Worm (Caenorhabditis elegans) whole organism, young adult: Measurements from ENCODE around the gene sel-13.

Experiments used
- B0261.1 ChIP-seq: sonication (generic microtip); optimal IDR thresholded peaks from 2 replicates; lab custom pipeline; 2016; ENCODE audit warnings: mild to moderate bottlenecking, missing genetic modification characterization, moderate library complexity, missing compliant biosample characterization
- D2030.7 ChIP-seq: fragments of 200-800 bp; sonication (Bioruptor generic); IDR thresholded peaks from 2 replicates; pipeline ENCODE4 v1.3.6; 2022; ENCODE audit warnings: missing genetic modification reagents, missing genetic modification characterization, missing compliant biosample characterization
- F22D6.2 ChIP-seq: sonication (generic microtip); optimal IDR thresholded peaks from 2 replicates; lab custom pipeline; 2016; ENCODE audit warnings: mild to moderate bottlenecking, missing genetic modification characterization, missing compliant biosample characterization
- F33H1.4 ChIP-seq: fragments of 200-800 bp; sonication (Bioruptor generic); IDR thresholded peaks from 2 replicates; pipeline ENCODE4 v1.3.6; 2022; ENCODE audit warnings: missing genetic modification reagents, missing genetic modification characterization, missing compliant biosample characterization
- F57A8.1 ChIP-seq: fragments of 200-800 bp; sonication (Bioruptor generic); optimal IDR thresholded peaks from 2 replicates; lab custom pipeline; 2018; ENCODE audit warnings: mild to moderate bottlenecking, missing genetic modification characterization, moderate library complexity, missing compliant biosample characterization
- F57C9.4 ChIP-seq: sonication (generic microtip); optimal IDR thresholded peaks from 2 replicates; lab custom pipeline; 2017; ENCODE audit warnings: mild to moderate bottlenecking, missing genetic modification characterization, missing compliant biosample characterization
- Y79H2A.3 ChIP-seq: fragments of 200-800 bp; sonication (Bioruptor generic); conservative IDR thresholded peaks from 2 replicates; pipeline ENCODE4 v1.3.6; 2022; ENCODE audit warnings: missing genetic modification reagents, missing genetic modification characterization, missing compliant biosample characterization
- akir-1 ChIP-seq: fragments of 200-800 bp; sonication (Bioruptor generic); optimal IDR thresholded peaks from 2 replicates; lab custom pipeline; 2018; ENCODE audit warnings: mild to moderate bottlenecking, missing genetic modification characterization, moderate library complexity, missing compliant biosample characterization
- aptf-3 ChIP-seq: fragments of 200-800 bp; sonication (Bioruptor generic); IDR thresholded peaks from 2 replicates; pipeline ENCODE4 v1.3.6; 2022; ENCODE audit warnings: missing genetic modification characterization, missing compliant biosample characterization
- athp-1 ChIP-seq: sonication (generic microtip); optimal IDR thresholded peaks from 2 replicates; lab custom pipeline; 2017; ENCODE audit warnings: mild to moderate bottlenecking, missing genetic modification characterization, missing compliant biosample characterization
- attf-3 ChIP-seq: fragments of 200-800 bp; sonication (Bioruptor generic); conservative IDR thresholded peaks from 2 replicates; pipeline ENCODE4 v1.3.6; 2022; ENCODE audit warnings: missing genetic modification reagents, missing genetic modification characterization, missing compliant biosample characterization
- attf-5 ChIP-seq: fragments of 200-800 bp; sonication (Bioruptor generic); optimal IDR thresholded peaks from 2 replicates; lab custom pipeline; 2018; ENCODE audit warnings: mild to moderate bottlenecking, missing genetic modification characterization, missing compliant biosample characterization
- attf-6 ChIP-seq: fragments of 200-800 bp; sonication (Bioruptor generic); IDR thresholded peaks from 2 replicates; pipeline ENCODE4 v1.3.6; 2022; ENCODE audit warnings: missing genetic modification reagents, missing genetic modification characterization, missing compliant biosample characterization
- ccch-3 ChIP-seq: fragments of 200-800 bp; sonication (Bioruptor generic); optimal IDR thresholded peaks from 2 replicates; lab custom pipeline; 2018; ENCODE audit warnings: mild to moderate bottlenecking, missing genetic modification characterization, missing compliant biosample characterization
- ceh-58 ChIP-seq: fragments of 200-800 bp; sonication (Bioruptor generic); IDR thresholded peaks from 2 replicates; pipeline ENCODE4 v1.3.6; 2022; ENCODE audit warnings: missing genetic modification characterization, missing compliant biosample characterization
- ceh-79 ChIP-seq: sonication (generic microtip); optimal IDR thresholded peaks from 2 replicates; lab custom pipeline; 2017; ENCODE audit warnings: mild to moderate bottlenecking, missing genetic modification characterization, missing compliant biosample characterization
- efl-1 ChIP-seq: fragments of 150-350 bp; optimal IDR thresholded peaks from 2 replicates; lab custom pipeline; 2014; ENCODE audit warnings: missing biosample characterization, missing genetic modification reagents, missing genetic modification characterization
- ets-4 ChIP-seq: fragments of 200-800 bp; sonication (Bioruptor generic); optimal IDR thresholded peaks from 2 replicates; lab custom pipeline; 2018; ENCODE audit warnings: mild to moderate bottlenecking, missing genetic modification characterization, missing compliant biosample characterization
- fkh-3 ChIP-seq: sonication (generic microtip); optimal IDR thresholded peaks from 2 replicates; lab custom pipeline; 2016; ENCODE audit warnings: mild to moderate bottlenecking, missing genetic modification characterization, missing compliant biosample characterization
- gei-17 ChIP-seq: fragments of 200-800 bp; sonication (Bioruptor generic); optimal IDR thresholded peaks from 2 replicates; lab custom pipeline; 2018; ENCODE audit warnings: mild to moderate bottlenecking, missing genetic modification characterization, missing compliant biosample characterization
- hlh-12 ChIP-seq: sonication (generic microtip); optimal IDR thresholded peaks from 2 replicates; lab custom pipeline; 2016; ENCODE audit warnings: missing genetic modification characterization, missing compliant biosample characterization
- hlh-26 ChIP-seq: fragments of 200-800 bp; sonication (Bioruptor generic); conservative IDR thresholded peaks from 2 replicates; pipeline ENCODE4 v1.3.6; 2022; ENCODE audit warnings: missing genetic modification reagents, missing genetic modification characterization, missing compliant biosample characterization
- hmg-20 ChIP-seq: fragments of 200-800 bp; sonication (Bioruptor generic); IDR thresholded peaks from 2 replicates; pipeline ENCODE4 v1.3.6; 2022; ENCODE audit warnings: missing genetic modification reagents, missing genetic modification characterization, missing compliant biosample characterization
- hsf-1 ChIP-seq: fragments of 200-800 bp; sonication (Bioruptor generic); IDR thresholded peaks from 2 replicates; pipeline ENCODE4 v1.3.6; 2022; ENCODE audit warnings: missing genetic modification reagents, missing genetic modification characterization, missing compliant biosample characterization
- lag-1 ChIP-seq: fragments of 200-800 bp; sonication (Bioruptor generic); IDR thresholded peaks from 2 replicates; pipeline ENCODE4 v1.3.6; 2022; ENCODE audit warnings: missing genetic modification reagents, missing genetic modification characterization, missing compliant biosample characterization
- lin-26 ChIP-seq: fragments of 200-800 bp; sonication (Bioruptor generic); IDR thresholded peaks from 2 replicates; pipeline ENCODE4 v1.3.6; 2022; ENCODE audit warnings: missing genetic modification reagents, missing genetic modification characterization, missing compliant biosample characterization
- lsl-1 ChIP-seq: fragments of 200-800 bp; sonication (Bioruptor generic); optimal IDR thresholded peaks from 2 replicates; lab custom pipeline; 2018; ENCODE audit warnings: mild to moderate bottlenecking, missing genetic modification characterization, moderate library complexity, missing compliant biosample characterization
- madf-10 ChIP-seq: sonication (generic microtip); optimal IDR thresholded peaks from 2 replicates; lab custom pipeline; 2016; ENCODE audit warnings: mild to moderate bottlenecking, missing genetic modification characterization, missing compliant biosample characterization
- madf-6 ChIP-seq: fragments of 200-800 bp; sonication (Bioruptor generic); IDR thresholded peaks from 2 replicates; pipeline ENCODE4 v1.3.6; 2022; ENCODE audit warnings: missing genetic modification reagents, missing genetic modification characterization, missing compliant biosample characterization
- mcd-1 ChIP-seq: fragments of 200-800 bp; sonication (Bioruptor generic); IDR thresholded peaks from 2 replicates; pipeline ENCODE4 v1.3.6; 2022; ENCODE audit warnings: missing genetic modification reagents, missing genetic modification characterization, missing compliant biosample characterization
- mes-4 ChIP-seq: sonication (generic microtip); optimal IDR thresholded peaks from 2 replicates; lab custom pipeline; 2016; ENCODE audit warnings: missing genotype, missing genetic modification characterization, missing compliant biosample characterization
- nhr-120 ChIP-seq: fragments of 200-800 bp; sonication (Bioruptor generic); IDR thresholded peaks from 2 replicates; pipeline ENCODE4 v1.3.6; 2022; ENCODE audit warnings: missing genetic modification characterization, missing compliant biosample characterization
- repo-1 ChIP-seq: sonication (generic microtip); optimal IDR thresholded peaks from 2 replicates; lab custom pipeline; 2017; ENCODE audit warnings: mild to moderate bottlenecking, missing genetic modification characterization, missing compliant biosample characterization
- sdz-38 ChIP-seq: sonication (generic microtip); optimal IDR thresholded peaks from 2 replicates; lab custom pipeline; 2016; ENCODE audit warnings: missing genotype, missing genetic modification characterization, missing compliant biosample characterization
- snpc-1.1 ChIP-seq: sonication (generic microtip); optimal IDR thresholded peaks from 2 replicates; lab custom pipeline; 2017; ENCODE audit warnings: missing genetic modification characterization, mild to moderate bottlenecking, missing compliant biosample characterization, antibody characterized with exemption, moderate library complexity, missing genotype, missing genetic modification reagents; ENCODE audit not compliant: insufficient read depth
- sptf-2 ChIP-seq: fragments of 200-800 bp; sonication (Bioruptor generic); optimal IDR thresholded peaks from 2 replicates; lab custom pipeline; 2018; ENCODE audit warnings: mild to moderate bottlenecking, missing genetic modification characterization, missing compliant biosample characterization
- unc-62 ChIP-seq: fragments of 150-350 bp; optimal IDR thresholded peaks from 2 replicates; lab custom pipeline; 2014; ENCODE audit warnings: missing biosample characterization, missing genetic modification reagents, missing genetic modification characterization
- ztf-25 ChIP-seq: fragments of 200-800 bp; sonication (Bioruptor generic); IDR thresholded peaks from 2 replicates; pipeline ENCODE4 v1.3.6; 2022; ENCODE audit warnings: missing genetic modification reagents, missing genetic modification characterization, missing compliant biosample characterization

sel-13 gene

ce11 chrIII:4720620-4721227 lies 20.7 kb upstream of the sel-13 start, which contains the start of gene emb-5 (continued):
- TF ChIP-seq F33H1.4 (GFP tag; lab: Robert Waterston, UW) (0 out of 2 replicates have a peak, but pooled peaks have one; percentile 41), ccch-3 (GFP tag; lab: Kevin White, UChicago) (no peak), madf-10 (no peak), ceh-58 (no peak), F57C9.4 (no peak), snpc-1.1 (no peak), hsf-1 (no peak), ceh-79 (no peak), mcd-1 (GFP tag; lab: Robert Waterston, UW) (peak; percentile 92), efl-1 (GFP tag; lab: Kevin White, UChicago) (peak; percentile 58), athp-1 (no peak), attf-6 (GFP tag; lab: Robert Waterston, UW) (no peak), hmg-20 (no peak), ets-4 (no peak), attf-5 (GFP tag; lab: Kevin White, UChicago) (peak; percentile 59), lsl-1 (GFP tag; lab: Kevin White, UChicago) (peak; percentile 44), madf-6 (peak; percentile 43; the same call in 1 of the 2 replicates)

- TF ChIP-seq F57C9.4 (no peak), mes-4 (tag; lab: Kevin White, UChicago) (no peak), F57A8.1 (no peak), nhr-120 (no peak), ets-4 (no peak)
These were observed 15.1 kb upstream of the sel-13 start, which contains the start of gene him-18 for ce11 chrIII:4715088-4715487. him-18 (minus strand) TSS chrIII:4715188.

ce11 chrIII:4708909-4709308 lies 8.9 kb upstream of the sel-13 start, which contains the start of gene T04A8.18:
T04A8.18 (plus strand) TSS chrIII:4709209.
- TF ChIP-seq hlh-12 (tag; lab: Kevin White, UChicago) = no peak
- no peak for TF ChIP-seq aptf-3 (GFP tag; lab: Robert Waterston, UW)
- TF ChIP-seq nhr-120 = no peak
- TF ChIP-seq unc-62 (GFP tag; lab: Kevin White, UChicago) = no peak
- TF ChIP-seq attf-3 (GFP tag; lab: Robert Waterston, UW) = no peak
- no peak for TF ChIP-seq D2030.7 (GFP tag; lab: Robert Waterston, UW)
- no peak for TF ChIP-seq sptf-2 (GFP tag; lab: Kevin White, UChicago)
- TF ChIP-seq Y79H2A.3 = no peak
- TF ChIP-seq fkh-3 (tag; lab: Kevin White, UChicago) = no peak
- TF ChIP-seq lin-26 = no peak
- no peak for TF ChIP-seq repo-1

- TF ChIP-seq lin-26 (no peak), hmg-20 (no peak), F22D6.2 (tag; lab: Kevin White, UChicago) (no peak), hlh-26 (no peak), unc-62 (GFP tag; lab: Kevin White, UChicago) (no peak), efl-1 (GFP tag; lab: Kevin White, UChicago) (no peak), akir-1 (GFP tag; lab: Kevin White, UChicago) (no peak), gei-17 (no peak), B0261.1 (tag; lab: Kevin White, UChicago) (no peak), lag-1 (GFP tag; lab: Robert Waterston, UW) (no peak), ztf-25 (GFP tag; lab: Robert Waterston, UW) (no peak), attf-3 (GFP tag; lab: Robert Waterston, UW) (no peak), sdz-38 (tag; lab: Kevin White, UChicago) (no peak)
These were observed 6.7 kb upstream of the sel-13 start, which contains the start of gene T04A8.13 for ce11 chrIII:4706678-4707077. T04A8.13 (plus strand) TSS chrIII:4706978.
